Fruit fly (Drosophila melanogaster) whole organism, wandering third instar larva: ENCODE results near the gene CG17560.

Experiments used
- Abd-B ChIP-seq: fragments of >200 bp; optimal IDR thresholded peaks from 2 replicates; lab custom pipeline; 2017; ENCODE audit warnings: missing biosample characterization, missing genetic modification characterization
- CrebA ChIP-seq: fragments of 200-800 bp; sonication (Bioruptor generic); optimal IDR thresholded peaks from 2 replicates; lab custom pipeline; 2016; ENCODE audit warnings: missing biosample characterization, mild to moderate bottlenecking, missing genetic modification characterization, borderline replicate concordance
- Dif ChIP-seq: fragments of 200-275, 200-300 bp; sonication (Bioruptor generic); optimal IDR thresholded peaks from 2 replicates; lab custom pipeline; 2018; ENCODE audit warnings: missing biosample characterization, missing genetic modification characterization; ENCODE audit not compliant: partially characterized antibody
- GATAd ChIP-seq: sonication (Bioruptor generic); optimal IDR thresholded peaks from 2 replicates; lab custom pipeline; 2016; ENCODE audit warnings: missing biosample characterization, missing genetic modification characterization
- dl ChIP-seq, 2 experiments: fragments of 175-275, 200-275 bp in 1 of 2; fragments of 200-275 bp in 1 of 2; sonication (Bioruptor generic); optimal IDR thresholded peaks; lab custom pipeline; 2018; ENCODE audit warnings: mild to moderate bottlenecking in 2 of 2, missing biosample characterization in 2 of 2, missing genetic modification characterization in 2 of 2, moderate library complexity in 2 of 2; ENCODE audit not compliant: partially characterized antibody in 2 of 2, insufficient read depth in 1 of 2
- dsf ChIP-seq: sonication (Bioruptor generic); optimal IDR thresholded peaks from 2 replicates; lab custom pipeline; 2016; ENCODE audit warnings: missing biosample characterization, missing genetic modification characterization, borderline replicate concordance
- ey ChIP-seq: fragments of 200-800 bp; sonication (Bioruptor generic); optimal IDR thresholded peaks from 2 replicates; lab custom pipeline; 2016; ENCODE audit warnings: missing biosample characterization, missing genetic modification characterization
- lola ChIP-seq: fragments of >200 bp; optimal IDR thresholded peaks from 2 replicates; lab custom pipeline; 2017; ENCODE audit warnings: missing biosample characterization, missing genetic modification characterization
- pan ChIP-seq: fragments of >200 bp; optimal IDR thresholded peaks from 2 replicates; lab custom pipeline; 2017
- psq ChIP-seq: fragments of 200-800 bp; sonication (Bioruptor generic); optimal IDR thresholded peaks from 3 replicates; lab custom pipeline; 2017; ENCODE audit warnings: missing biosample characterization, mild to moderate bottlenecking, missing genetic modification characterization, moderate library complexity
- usp ChIP-seq: fragments of >200 bp; optimal IDR thresholded peaks from 2 replicates; lab custom pipeline; 2017; ENCODE audit warnings: missing biosample characterization, missing genetic modification characterization
- woc ChIP-seq: sonication (Bioruptor generic); optimal IDR thresholded peaks from 2 replicates; lab custom pipeline; 2016; ENCODE audit warnings: missing biosample characterization, mild to moderate bottlenecking, missing genetic modification characterization

- no peak for TF ChIP-seq usp (GFP tag; lab: Kevin White, UChicago)
- no peak for TF ChIP-seq Abd-B (GFP tag; lab: Kevin White, UChicago)
- no peak for TF ChIP-seq CrebA (GFP tag; lab: Kevin White, UChicago)
- TF ChIP-seq woc (GFP tag; lab: Kevin White, UChicago): no peak
- no peak for TF ChIP-seq psq (GFP tag; lab: Kevin White, UChicago)
- TF ChIP-seq lola: no peak
- no peak for TF ChIP-seq dl (GFP tag; optimal IDR thresholded peaks at IDR 0.05; lab: Kevin White, UChicago; ENCODE audit: insufficient read depth in 1 of 2, partially characterized antibody in 2 of 2)
- TF ChIP-seq Dif: no peak
- no peak for TF ChIP-seq GATAd (GFP tag; lab: Kevin White, UChicago)
- no peak for TF ChIP-seq dsf (GFP tag; lab: Kevin White, UChicago)
- no peak for TF ChIP-seq pan
- no peak for TF ChIP-seq ey (GFP tag; lab: Kevin White, UChicago)
These were observed 37.3 kb downstream of the CG17560 start for dm6 chr3R:16655000-16655493.
